Worm (Caenorhabditis elegans): Measurements from ENCODE around the gene Y66D12A.24.

Gene Y66D12A.24

ce11 chrIII:11463726-11464125 lies 32.9 kb upstream of the Y66D12A.24 start (continued):
- peak; percentile 18 for TF ChIP-seq lin-54 (GFP tag; optimal IDR thresholded peaks at IDR 0.05)
- TF ChIP-seq ceh-79 (tag; optimal IDR thresholded peaks at IDR 0.05): peak; percentile 59
- peak in 1 of 2 experiments; percentile 57 for TF ChIP-seq let-607 (tag; optimal IDR thresholded peaks at IDR 0.05)
- TF ChIP-seq dox-1 (GFP tag; IDR thresholded peaks at IDR 0.05): peak; percentile 81
- TF ChIP-seq dpff-1 (tag; optimal IDR thresholded peaks at IDR 0.05): no peak
- TF ChIP-seq sdz-38 (tag; optimal IDR thresholded peaks at IDR 0.05): no peak
- no peak for TF ChIP-seq C06A6.2 (GFP tag; conservative IDR thresholded peaks at IDR 0.05)
- TF ChIP-seq lir-1 (GFP tag; conservative IDR thresholded peaks at IDR 0.05): 0 out of 2 replicates have a peak, but pooled peaks have one; percentile 35
- TF ChIP-seq ceh-27 (GFP tag; optimal IDR thresholded peaks at IDR 0.05): peak; percentile 32
- no peak for TF ChIP-seq Y79H2A.3 (GFP tag; conservative IDR thresholded peaks at IDR 0.05)
- no peak for TF ChIP-seq egl-18 (GFP tag; IDR thresholded peaks at IDR 0.05)
- peak; percentile 26; the same call in 1 of the 2 replicates for TF ChIP-seq rcor-1 (GFP tag; IDR thresholded peaks at IDR 0.05)
- TF ChIP-seq somi-1 (GFP tag; optimal IDR thresholded peaks at IDR 0.05): no peak
- TF ChIP-seq B0336.3 (GFP tag; IDR thresholded peaks at IDR 0.05): peak; percentile 80
- TF ChIP-seq F49E8.2 (tag; optimal IDR thresholded peaks at IDR 0.05; ENCODE audit: insufficient read depth): no peak
- no peak for TF ChIP-seq ZK185.1 (tag; optimal IDR thresholded peaks at IDR 0.05; ENCODE audit: poor library complexity, severe bottlenecking)
- no peak for TF ChIP-seq gei-17 (GFP tag; optimal IDR thresholded peaks at IDR 0.05)
- TF ChIP-seq aptf-3 (GFP tag; IDR thresholded peaks at IDR 0.05): no peak
- TF ChIP-seq fkh-3 (tag; optimal IDR thresholded peaks at IDR 0.05): no peak
- TF ChIP-seq lin-26 (GFP tag; IDR thresholded peaks at IDR 0.05): peak; percentile 59; the same call in 1 of the 2 replicates
- TF ChIP-seq let-526 (GFP tag; IDR thresholded peaks at IDR 0.05): no peak
- peak; percentile 78; the same call in 1 of the 2 replicates for TF ChIP-seq nfyb-1 (GFP tag; IDR thresholded peaks at IDR 0.05)
- no peak for TF ChIP-seq K12H6.12 (tag; optimal IDR thresholded peaks at IDR 0.05)
- peak; percentile 27 for TF ChIP-seq atf-7 (tag; optimal IDR thresholded peaks at IDR 0.05)
- no peak for TF ChIP-seq F22D6.2 (tag; optimal IDR thresholded peaks at IDR 0.05)
- no peak for TF ChIP-seq Y67H2A.10 (GFP tag; conservative IDR thresholded peaks at IDR 0.05)
- TF ChIP-seq xnd-1 (tag; optimal IDR thresholded peaks at IDR 0.05): no peak
- TF ChIP-seq ztf-26 (tag; optimal IDR thresholded peaks at IDR 0.05): peak; percentile 66
- TF ChIP-seq dpl-1 (GFP tag; optimal IDR thresholded peaks at IDR 0.05): no peak
- TF ChIP-seq snpc-3.4 (tag; optimal IDR thresholded peaks at IDR 0.05): no peak
- no peak for TF ChIP-seq ceh-91 (GFP tag; IDR thresholded peaks at IDR 0.05)
- TF ChIP-seq hmg-20 (GFP tag; IDR thresholded peaks at IDR 0.05): 0 out of 2 replicates have a peak, but pooled peaks have one; percentile 13
- TF ChIP-seq T26A5.8 (tag; optimal IDR thresholded peaks at IDR 0.05): no peak
- no peak for TF ChIP-seq madf-6 (GFP tag; IDR thresholded peaks at IDR 0.05)
- no peak for TF ChIP-seq B0019.2 (GFP tag; conservative IDR thresholded peaks at IDR 0.05)
- TF ChIP-seq tbx-9 (tag; optimal IDR thresholded peaks at IDR 0.05; ENCODE audit: borderline replicate concordance): no peak
- no peak for TF ChIP-seq mes-4 (tag; optimal IDR thresholded peaks at IDR 0.05)
- peak; percentile 84 for TF ChIP-seq egrh-3 (GFP tag; IDR thresholded peaks at IDR 0.05)
- no peak for TF ChIP-seq lin-35 (GFP tag; optimal IDR thresholded peaks at IDR 0.05)
- TF ChIP-seq unc-130 (GFP tag; optimal IDR thresholded peaks at IDR 0.05): no peak
- no peak for TF ChIP-seq F37B4.10 (GFP tag; IDR thresholded peaks at IDR 0.05)
- no peak for TF ChIP-seq ztf-6 (GFP tag; IDR thresholded peaks at IDR 0.05)
- TF ChIP-seq cebp-2 (GFP tag; IDR thresholded peaks at IDR 0.05): no peak
- TF ChIP-seq zfh-2 (GFP tag; conservative IDR thresholded peaks at IDR 0.05): peak; percentile 97
- peak; percentile 35 for TF ChIP-seq repo-1 (tag; optimal IDR thresholded peaks at IDR 0.05)
- TF ChIP-seq him-1 (tag; optimal IDR thresholded peaks at IDR 0.05): no peak
- TF ChIP-seq tbp1 (GFP tag; optimal IDR thresholded peaks at IDR 0.05): peak; percentile 6
- no peak for TF ChIP-seq F39B2.1 (GFP tag; IDR thresholded peaks at IDR 0.05)
- TF ChIP-seq madf-10 (tag; optimal IDR thresholded peaks at IDR 0.05): peak; percentile 72
- no peak for TF ChIP-seq pha-4 (tag; optimal IDR thresholded peaks at IDR 0.05)

Data from whole organism, young adult.